Worm (Caenorhabditis elegans) whole organism, L4 larva: ENCODE measurements around the gene sphr-1.

Source experiments
- D1046.2 ChIP-seq: fragments of 200-800 bp; sonication (Bioruptor generic); IDR thresholded peaks from 2 replicates; pipeline ENCODE4 v1.3.6; 2022; ENCODE audit warnings: missing genetic modification characterization, missing compliant biosample characterization
- F49E8.2 ChIP-seq: sonication (generic microtip); optimal IDR thresholded peaks from 2 replicates; lab custom pipeline; 2016; ENCODE audit warnings: missing compliant biosample characterization, mild to moderate bottlenecking, missing genetic modification characterization, borderline replicate concordance
- R02D3.7 ChIP-seq: fragments of 150-350 bp; sonication (generic microtip); optimal IDR thresholded peaks from 3 replicates; lab custom pipeline; 2014; ENCODE audit warnings: missing biosample characterization, missing genetic modification characterization
- T20F7.1 ChIP-seq: fragments of 200-800 bp; sonication (Bioruptor generic); optimal IDR thresholded peaks from 2 replicates; lab custom pipeline; 2018; ENCODE audit warnings: mild to moderate bottlenecking, missing genetic modification characterization, missing compliant biosample characterization
- Y105C5A.15 ChIP-seq: fragments of 200-800 bp; sonication (Bioruptor generic); IDR thresholded peaks from 2 replicates; pipeline ENCODE4 v1.3.6; 2022; ENCODE audit warnings: missing genetic modification characterization, missing compliant biosample characterization
- ZK546.5 ChIP-seq, 2 experiments: sonication (generic microtip); optimal IDR thresholded peaks; 2 replicates each; lab custom pipeline; 2017; ENCODE audit warnings: missing biosample characterization in 2 of 2, missing genetic modification characterization in 2 of 2
- aly-2 ChIP-seq: sonication (generic microtip); optimal IDR thresholded peaks from 2 replicates; lab custom pipeline; 2018; ENCODE audit warnings: missing biosample characterization, missing genetic modification characterization
- ama-1 ChIP-seq: fragments of 150-350 bp; optimal IDR thresholded peaks from 2 replicates; lab custom pipeline; 2014; ENCODE audit warnings: inconsistent platforms, mixed read lengths
- arid-1 ChIP-seq: fragments of 200-800 bp; sonication (Bioruptor generic); conservative IDR thresholded peaks from 2 replicates; pipeline ENCODE4 v1.3.6; 2022; ENCODE audit warnings: missing genetic modification reagents, missing genetic modification characterization, missing compliant biosample characterization
- ceh-28 ChIP-seq: fragments of 150-350 bp; optimal IDR thresholded peaks from 2 replicates; lab custom pipeline; 2014; ENCODE audit warnings: missing biosample characterization, missing genetic modification reagents, missing genetic modification characterization
- ceh-32 ChIP-seq: sonication (generic microtip); optimal IDR thresholded peaks from 2 replicates; lab custom pipeline; 2016; ENCODE audit warnings: mild to moderate bottlenecking, missing genetic modification characterization, missing compliant biosample characterization; ENCODE audit not compliant: poor library complexity
- ceh-44 ChIP-seq: fragments of 200-800 bp; sonication (Bioruptor generic); IDR thresholded peaks from 2 replicates; pipeline ENCODE4 v1.3.6; 2022; ENCODE audit warnings: missing genetic modification reagents, missing genetic modification characterization, missing compliant biosample characterization
- ces-1 ChIP-seq: fragments of 150-350 bp; sonication (generic microtip); optimal IDR thresholded peaks from 4 replicates; lab custom pipeline; 2014; ENCODE audit warnings: missing biosample characterization, missing genetic modification reagents, missing genetic modification characterization
- cey-2 ChIP-seq: sonication (generic microtip); optimal IDR thresholded peaks from 3 replicates; lab custom pipeline; 2017; ENCODE audit warnings: missing genetic modification characterization, mild to moderate bottlenecking, missing compliant biosample characterization, antibody characterized with exemption, borderline replicate concordance; ENCODE audit not compliant: insufficient read depth
- daf-12 ChIP-seq: fragments of 150-350 bp; optimal IDR thresholded peaks from 2 replicates; lab custom pipeline; 2014; ENCODE audit warnings: missing biosample characterization, missing genetic modification reagents, missing genetic modification characterization
- daf-19 ChIP-seq: fragments of 200-800 bp; sonication (Bioruptor generic); conservative IDR thresholded peaks from 2 replicates; pipeline ENCODE4 v1.3.6; 2022; ENCODE audit warnings: missing genetic modification characterization, missing compliant biosample characterization
- egl-27 ChIP-seq: sonication (generic microtip); optimal IDR thresholded peaks from 3 replicates; lab custom pipeline; 2017; ENCODE audit warnings: missing biosample characterization, missing genetic modification reagents, missing genetic modification characterization
- egl-43 ChIP-seq: fragments of 200-800 bp; sonication (Bioruptor generic); IDR thresholded peaks from 2 replicates; pipeline ENCODE4 v1.3.6; 2022; ENCODE audit warnings: missing genetic modification reagents, missing genetic modification characterization, missing compliant biosample characterization
- hlh-11 ChIP-seq: fragments of 200-800 bp; sonication (Bioruptor generic); optimal IDR thresholded peaks from 2 replicates; lab custom pipeline; 2018; ENCODE audit warnings: mild to moderate bottlenecking, missing genetic modification characterization, missing compliant biosample characterization
- hlh-30 ChIP-seq: sonication (generic microtip); optimal IDR thresholded peaks from 2 replicates; lab custom pipeline; 2017; ENCODE audit warnings: antibody characterized with exemption, mild to moderate bottlenecking, missing genetic modification characterization, missing compliant biosample characterization; ENCODE audit not compliant: insufficient read depth
- hmg-1.1 ChIP-seq: fragments of 200-800 bp; sonication (Bioruptor generic); IDR thresholded peaks from 2 replicates; pipeline ENCODE4 v1.3.6; 2022; ENCODE audit warnings: missing genetic modification reagents, missing genetic modification characterization, missing compliant biosample characterization
- jun-1 ChIP-seq: fragments of 150-350 bp; optimal IDR thresholded peaks from 2 replicates; lab custom pipeline; 2014; ENCODE audit warnings: missing biosample characterization, missing genetic modification reagents, missing genetic modification characterization
- lim-7 ChIP-seq: fragments of 200-800 bp; sonication (Bioruptor generic); IDR thresholded peaks from 2 replicates; pipeline ENCODE4 v1.3.6; 2022; ENCODE audit warnings: missing genetic modification characterization, missing compliant biosample characterization
- lin-1 ChIP-seq: fragments of 200-800 bp; sonication (Bioruptor generic); IDR thresholded peaks from 2 replicates; pipeline ENCODE4 v1.3.6; 2022; ENCODE audit warnings: missing genetic modification reagents, missing genetic modification characterization, missing compliant biosample characterization
- lin-29 ChIP-seq: fragments of 200-800 bp; sonication (Bioruptor generic); IDR thresholded peaks from 2 replicates; pipeline ENCODE4 v1.3.6; 2022; ENCODE audit warnings: missing genetic modification reagents, missing genetic modification characterization, missing compliant biosample characterization
- lin-39 ChIP-seq: fragments of 150-350 bp; optimal IDR thresholded peaks from 2 replicates; lab custom pipeline; 2014; ENCODE audit warnings: missing biosample characterization, missing genetic modification reagents, missing genetic modification characterization
- madf-9 ChIP-seq: fragments of 200-800 bp; sonication (Bioruptor generic); conservative IDR thresholded peaks from 2 replicates; pipeline ENCODE4 v1.3.6; 2022; ENCODE audit warnings: missing genetic modification reagents, missing genetic modification characterization, missing compliant biosample characterization
- mdt-29 ChIP-seq: fragments of 200-800 bp; sonication (Bioruptor generic); IDR thresholded peaks from 2 replicates; pipeline ENCODE4 v1.3.6; 2022; ENCODE audit warnings: missing genetic modification reagents, missing genetic modification characterization, missing compliant biosample characterization
- mep-1 ChIP-seq: fragments of 150-350 bp; sonication (generic microtip); optimal IDR thresholded peaks from 3 replicates; lab custom pipeline; 2014; ENCODE audit warnings: missing biosample characterization, missing genetic modification characterization
- mes-2 ChIP-seq: sonication (generic microtip); optimal IDR thresholded peaks from 2 replicates; lab custom pipeline; 2016; ENCODE audit warnings: missing genotype, mild to moderate bottlenecking, missing genetic modification characterization, missing compliant biosample characterization; ENCODE audit not compliant: poor library complexity, severe bottlenecking
- nhr-102 ChIP-seq: sonication (generic microtip); optimal IDR thresholded peaks from 2 replicates; lab custom pipeline; 2016; ENCODE audit warnings: mild to moderate bottlenecking, missing genetic modification characterization, moderate library complexity, missing compliant biosample characterization
- nhr-11 ChIP-seq: fragments of 150-350 bp; optimal IDR thresholded peaks from 2 replicates; lab custom pipeline; 2014; ENCODE audit warnings: missing biosample characterization, missing genetic modification characterization
- nhr-111 ChIP-seq: fragments of 200-800 bp; sonication (Bioruptor generic); optimal IDR thresholded peaks from 2 replicates; lab custom pipeline; 2018; ENCODE audit warnings: mild to moderate bottlenecking, missing genetic modification characterization, missing compliant biosample characterization
- nhr-237 ChIP-seq: sonication (generic microtip); optimal IDR thresholded peaks from 2 replicates; lab custom pipeline; 2017; ENCODE audit warnings: missing biosample characterization, missing genetic modification characterization
- nhr-41 ChIP-seq: fragments of 200-800 bp; sonication (Bioruptor generic); IDR thresholded peaks from 2 replicates; pipeline ENCODE4 v1.3.6; 2022; ENCODE audit warnings: missing genetic modification reagents, missing genetic modification characterization, missing compliant biosample characterization
- nhr-48 ChIP-seq: sonication (generic microtip); optimal IDR thresholded peaks from 2 replicates; lab custom pipeline; 2016; ENCODE audit warnings: mild to moderate bottlenecking, missing genetic modification characterization, missing compliant biosample characterization
- pha-4 ChIP-seq, 2 experiments: fragments of 150-350 bp in 1 of 2; fragments of 200-800 bp in 1 of 2; sonication (Bioruptor generic) in 1 of 2; IDR thresholded peaks in 1 of 2; optimal IDR thresholded peaks in 1 of 2; 2 replicates each; pipeline versions ENCODE4 v1.3.6 to Lab custom; 2014 to 2022; ENCODE audit warnings: missing genetic modification characterization in 2 of 2, missing genetic modification reagents in 2 of 2, missing biosample characterization in 1 of 2, missing compliant biosample characterization in 1 of 2
- php-3 ChIP-seq: fragments of 200-800 bp; sonication (Bioruptor generic); IDR thresholded peaks from 2 replicates; pipeline ENCODE4 v1.3.6; 2022; ENCODE audit warnings: missing genetic modification reagents, missing genetic modification characterization, missing compliant biosample characterization
- rbr-2 ChIP-seq: sonication (generic microtip); optimal IDR thresholded peaks from 2 replicates; lab custom pipeline; 2016; ENCODE audit warnings: missing genotype, missing genetic modification characterization, missing compliant biosample characterization
- saeg-2 ChIP-seq: fragments of 200-800 bp; sonication (Bioruptor generic); IDR thresholded peaks from 2 replicates; pipeline ENCODE4 v1.3.6; 2022; ENCODE audit warnings: missing genetic modification reagents, missing genetic modification characterization, missing compliant biosample characterization
- snpc-1.2 ChIP-seq: fragments of 200-800 bp; sonication (Bioruptor generic); IDR thresholded peaks from 2 replicates; pipeline ENCODE4 v1.3.6; 2022; ENCODE audit warnings: missing genetic modification reagents, missing genetic modification characterization, missing compliant biosample characterization
- snpc-4 ChIP-seq: fragments of 150-350 bp; optimal IDR thresholded peaks from 2 replicates; lab custom pipeline; 2014; ENCODE audit warnings: missing biosample characterization, missing genetic modification characterization
- spr-1 ChIP-seq: sonication (generic microtip); optimal IDR thresholded peaks from 2 replicates; lab custom pipeline; 2016; ENCODE audit warnings: mild to moderate bottlenecking, missing genetic modification characterization, missing compliant biosample characterization
- spr-3 ChIP-seq: fragments of 200-800 bp; sonication (Bioruptor generic); optimal IDR thresholded peaks from 2 replicates; lab custom pipeline; 2018; ENCODE audit warnings: mild to moderate bottlenecking, missing genetic modification characterization, missing compliant biosample characterization
- tra-1 ChIP-seq: fragments of 200-800 bp; sonication (Bioruptor generic); IDR thresholded peaks from 2 replicates; pipeline ENCODE4 v1.3.6; 2022; ENCODE audit warnings: missing genetic modification reagents, missing genetic modification characterization, missing compliant biosample characterization
- unc-62 ChIP-seq, 3 experiments: fragments of 150-350 bp in 1 of 3; sonication (generic microtip); optimal IDR thresholded peaks in 2 of 3; peaks in 1 of 3; 1 replicate in 1 of 3; 2 replicates in 2 of 3; lab custom pipeline; 2014 to 2017; ENCODE audit warnings: missing biosample characterization in 3 of 3, missing genetic modification characterization in 3 of 3, missing genetic modification reagents in 3 of 3, missing genotype in 1 of 3
- zag-1 ChIP-seq: fragments of 150-350 bp; optimal IDR thresholded peaks from 2 replicates; lab custom pipeline; 2014; ENCODE audit warnings: missing biosample characterization, missing genetic modification characterization
- zfp-3 ChIP-seq: fragments of 200-800 bp; sonication (Bioruptor generic); conservative IDR thresholded peaks from 2 replicates; pipeline ENCODE4 v1.3.6; 2022; ENCODE audit warnings: missing genetic modification reagents, missing genetic modification characterization, missing compliant biosample characterization
- zip-11 ChIP-seq: fragments of 200-800 bp; sonication (Bioruptor generic); IDR thresholded peaks from 2 replicates; pipeline ENCODE4 v1.3.6; 2022; ENCODE audit warnings: missing genetic modification characterization, missing compliant biosample characterization

The sphr-1 gene

ce11 chrV:9160224-9160886 is 31.1 kb upstream of the sphr-1 start, which contains the start of gene col-144 (continued):
- TF ChIP-seq hlh-11: peak; percentile 40
- no peak for TF ChIP-seq arid-1 (GFP tag; lab: Robert Waterston, UW)
- no peak for TF ChIP-seq nhr-102
- no peak for TF ChIP-seq zip-11 (GFP tag; lab: Robert Waterston, UW)
- TF ChIP-seq zfp-3: peak; percentile 32; the same call in 1 of the 2 replicates
- no peak for TF ChIP-seq Y105C5A.15 (GFP tag; lab: Robert Waterston, UW)
- peak in 1 of 2 experiments; percentile 17 for TF ChIP-seq unc-62 (GFP tag; optimal IDR thresholded peaks at IDR 0.05 in 1 of 2; lab: Kevin White, UChicago)
- no peak for TF ChIP-seq unc-62 (tag; optimal IDR thresholded peaks at IDR 0.05; lab: Kevin White, UChicago)
- no peak for TF ChIP-seq lin-1 (GFP tag; lab: Robert Waterston, UW)
- no peak for TF ChIP-seq aly-2 (tag; lab: Kevin White, UChicago)
- TF ChIP-seq mes-2 (tag; lab: Kevin White, UChicago): no peak
- no peak for TF ChIP-seq spr-1 (tag; lab: Kevin White, UChicago)
- no peak for TF ChIP-seq F49E8.2
- TF ChIP-seq rbr-2: no peak
- no peak for TF ChIP-seq tra-1 (GFP tag; lab: Robert Waterston, UW)
- TF ChIP-seq R02D3.7 (tag; lab: Kevin White, UChicago): no peak
- no peak for TF ChIP-seq ZK546.5 (tag; optimal IDR thresholded peaks at IDR 0.05; lab: Kevin White, UChicago)
- TF ChIP-seq spr-3 (GFP tag; lab: Kevin White, UChicago): no peak
- no peak for TF ChIP-seq snpc-4 (tag; lab: Kevin White, UChicago)
- TF ChIP-seq D1046.2: no peak
- no peak for TF ChIP-seq snpc-1.2 (GFP tag; lab: Robert Waterston, UW)
- no peak for TF ChIP-seq zag-1 (tag; lab: Kevin White, UChicago)
- no peak for TF ChIP-seq ceh-44 (GFP tag; lab: Robert Waterston, UW)
- TF ChIP-seq nhr-48: no peak
- no peak for TF ChIP-seq saeg-2 (GFP tag; lab: Robert Waterston, UW)
- no peak for TF ChIP-seq lin-29 (GFP tag; lab: Robert Waterston, UW)
- TF ChIP-seq lim-7: no peak
- no peak for TF ChIP-seq php-3 (GFP tag; lab: Robert Waterston, UW)
- peak; percentile 9 for TF ChIP-seq cey-2 (tag; lab: Kevin White, UChicago)
- TF ChIP-seq hmg-1.1: no peak
- no peak for TF ChIP-seq pha-4 (GFP tag; IDR thresholded peaks at IDR 0.05; lab: Robert Waterston, UW)
- no peak for TF ChIP-seq pha-4 (tag; optimal IDR thresholded peaks at IDR 0.05; lab: Kevin White, UChicago)
- TF ChIP-seq mep-1 (tag; lab: Kevin White, UChicago): no peak
- TF ChIP-seq jun-1 (tag; lab: Kevin White, UChicago): no peak
- peak; percentile 41 for TF ChIP-seq hlh-30 (tag; lab: Kevin White, UChicago)
- no peak for TF ChIP-seq ces-1 (GFP tag; lab: Kevin White, UChicago)
- TF ChIP-seq ceh-32 (tag; lab: Kevin White, UChicago): no peak
- peak; percentile 83 for TF ChIP-seq ama-1
- no peak for TF ChIP-seq mdt-29
- TF ChIP-seq egl-27 (tag; lab: Kevin White, UChicago): no peak
- 0 out of 2 replicates have a peak, but pooled peaks have one; percentile 16 for TF ChIP-seq egl-43 (GFP tag; lab: Robert Waterston, UW)
- TF ChIP-seq nhr-237: no peak
- TF ChIP-seq daf-12: no peak
- TF ChIP-seq daf-19 (GFP tag; lab: Robert Waterston, UW): no peak
- TF ChIP-seq nhr-11 (tag; lab: Kevin White, UChicago): no peak
- TF ChIP-seq ceh-28 (tag; lab: Kevin White, UChicago): no peak
- TF ChIP-seq lin-39 (tag; lab: Kevin White, UChicago): no peak
- TF ChIP-seq T20F7.1 (GFP tag; lab: Kevin White, UChicago): no peak
- no peak for TF ChIP-seq nhr-111
- no peak for TF ChIP-seq madf-9 (GFP tag; lab: Robert Waterston, UW)
- no peak for TF ChIP-seq nhr-41
